Worm (Caenorhabditis elegans) whole organism, L3 larva: ENCODE results near the gene F45E1.1.

ENCODE experiments used
- ZK546.5 ChIP-seq: sonication (generic microtip); optimal IDR thresholded peaks from 2 replicates; lab custom pipeline; 2017; ENCODE audit warnings: missing biosample characterization, missing genetic modification characterization
- aly-2 ChIP-seq: fragments of 150-350 bp; optimal IDR thresholded peaks from 2 replicates; lab custom pipeline; 2014; ENCODE audit warnings: missing biosample characterization, missing genetic modification characterization
- ama-1 ChIP-seq: fragments of 150-350 bp; optimal IDR thresholded peaks from 2 replicates; lab custom pipeline; 2018
- ceh-16 ChIP-seq: sonication (generic microtip); optimal IDR thresholded peaks from 2 replicates; lab custom pipeline; 2017; ENCODE audit warnings: missing biosample characterization, missing genetic modification characterization
- ceh-28 ChIP-seq: fragments of 150-350 bp; optimal IDR thresholded peaks from 2 replicates; lab custom pipeline; 2014; ENCODE audit warnings: missing biosample characterization, missing genetic modification reagents, missing genetic modification characterization
- ceh-82 ChIP-seq: fragments of 150-350 bp; optimal IDR thresholded peaks from 2 replicates; lab custom pipeline; 2014; ENCODE audit warnings: missing biosample characterization, missing genetic modification characterization
- ceh-9 ChIP-seq: sonication (generic microtip); optimal IDR thresholded peaks from 2 replicates; lab custom pipeline; 2018; ENCODE audit warnings: missing biosample characterization, missing genetic modification characterization
- daf-12 ChIP-seq: fragments of 150-350 bp; optimal IDR thresholded peaks from 2 replicates; lab custom pipeline; 2014; ENCODE audit warnings: missing biosample characterization, missing genetic modification reagents, missing genetic modification characterization
- egl-27 ChIP-seq: sonication (generic microtip); optimal IDR thresholded peaks from 4 replicates; lab custom pipeline; 2017; ENCODE audit warnings: missing biosample characterization, missing genetic modification reagents, missing genetic modification characterization
- elt-1 ChIP-seq: fragments of 150-350 bp; optimal IDR thresholded peaks from 2 replicates; lab custom pipeline; 2014; ENCODE audit warnings: missing biosample characterization, missing genetic modification characterization
- elt-3 ChIP-seq, 3 experiments: fragments of 150-350 bp in 1 of 3; sonication (generic microtip) in 2 of 3; optimal IDR thresholded peaks; 2 replicates in 2 of 3; 4 replicates in 1 of 3; lab custom pipeline; 2014 to 2017; ENCODE audit warnings: missing biosample characterization in 3 of 3, missing genetic modification characterization in 3 of 3
- eor-1 ChIP-seq, 2 experiments: fragments of 150-350 bp; optimal IDR thresholded peaks; 2 replicates each; lab custom pipeline; 2014 to 2018; ENCODE audit warnings: missing biosample characterization in 2 of 2, missing genetic modification characterization in 2 of 2
- fkh-2 ChIP-seq: fragments of 150-350 bp; optimal IDR thresholded peaks from 2 replicates; lab custom pipeline; 2014; ENCODE audit warnings: missing biosample characterization, missing genetic modification reagents, missing genetic modification characterization
- hmg-11 ChIP-seq: sonication (generic microtip); optimal IDR thresholded peaks from 2 replicates; lab custom pipeline; 2016; ENCODE audit warnings: missing genetic modification characterization, missing compliant biosample characterization
- jun-1 ChIP-seq: fragments of 150-350 bp; optimal IDR thresholded peaks from 2 replicates; lab custom pipeline; 2014; ENCODE audit warnings: missing biosample characterization, missing genetic modification reagents, missing genetic modification characterization
- lin-15B ChIP-seq: fragments of 150-350 bp; optimal IDR thresholded peaks from 2 replicates; lab custom pipeline; 2014; ENCODE audit warnings: missing biosample characterization, missing genetic modification characterization
- lin-39 ChIP-seq: fragments of 150-350 bp; optimal IDR thresholded peaks from 2 replicates; lab custom pipeline; 2018; ENCODE audit warnings: missing biosample characterization, missing genetic modification reagents, missing genetic modification characterization
- lsy-12 ChIP-seq: sonication (generic microtip); optimal IDR thresholded peaks from 2 replicates; lab custom pipeline; 2016; ENCODE audit warnings: mild to moderate bottlenecking, missing genetic modification characterization, missing compliant biosample characterization
- mml-1 ChIP-seq: fragments of 150-350 bp; sonication (generic microtip); optimal IDR thresholded peaks from 3 replicates; lab custom pipeline; 2014; ENCODE audit warnings: missing biosample characterization, missing genetic modification characterization
- nfya-1 ChIP-seq: sonication (generic microtip); optimal IDR thresholded peaks from 2 replicates; lab custom pipeline; 2017; ENCODE audit warnings: missing genetic modification characterization, mild to moderate bottlenecking, missing compliant biosample characterization, antibody characterized with exemption, moderate library complexity; ENCODE audit not compliant: insufficient read depth
- nhr-11 ChIP-seq: fragments of 150-350 bp; optimal IDR thresholded peaks from 2 replicates; lab custom pipeline; 2014; ENCODE audit warnings: missing biosample characterization, missing genetic modification characterization
- nhr-12 ChIP-seq: fragments of 150-350 bp; optimal IDR thresholded peaks from 2 replicates; lab custom pipeline; 2014; ENCODE audit warnings: missing biosample characterization, missing genetic modification characterization
- nhr-23 ChIP-seq: fragments of 150-350 bp; optimal IDR thresholded peaks from 2 replicates; lab custom pipeline; 2014; ENCODE audit warnings: missing biosample characterization, missing genetic modification reagents, missing genetic modification characterization
- nhr-25 ChIP-seq: sonication (generic microtip); optimal IDR thresholded peaks from 2 replicates; lab custom pipeline; 2017; ENCODE audit warnings: missing biosample characterization, missing genetic modification characterization
- nhr-28 ChIP-seq: fragments of 150-350 bp; optimal IDR thresholded peaks from 2 replicates; lab custom pipeline; 2014; ENCODE audit warnings: missing biosample characterization, missing genetic modification characterization
- nhr-43 ChIP-seq: sonication (generic microtip); optimal IDR thresholded peaks from 2 replicates; lab custom pipeline; 2016; ENCODE audit warnings: mild to moderate bottlenecking, missing genetic modification characterization, missing compliant biosample characterization; ENCODE audit not compliant: poor library complexity, severe bottlenecking
- nhr-67 ChIP-seq: fragments of 150-350 bp; optimal IDR thresholded peaks from 2 replicates; lab custom pipeline; 2014; ENCODE audit warnings: missing biosample characterization, missing genetic modification characterization
- nhr-76 ChIP-seq: fragments of 150-350 bp; sonication (generic microtip); optimal IDR thresholded peaks from 5 replicates; lab custom pipeline; 2014; ENCODE audit warnings: missing biosample characterization, missing genetic modification characterization
- nhr-77 ChIP-seq: fragments of 150-350 bp; optimal IDR thresholded peaks from 2 replicates; lab custom pipeline; 2014; ENCODE audit warnings: missing biosample characterization, missing genetic modification characterization
- pha-4 ChIP-seq: fragments of 150-350 bp; optimal IDR thresholded peaks from 2 replicates; lab custom pipeline; 2014; ENCODE audit warnings: missing biosample characterization, missing genetic modification reagents, missing genetic modification characterization
- pqm-1 ChIP-seq: fragments of 150-350 bp; optimal IDR thresholded peaks from 2 replicates; lab custom pipeline; 2017; ENCODE audit warnings: missing biosample characterization, missing genetic modification characterization, inconsistent platforms
- sea-2 ChIP-seq: fragments of 150-350 bp; sonication (generic microtip); optimal IDR thresholded peaks from 4 replicates; lab custom pipeline; 2014; ENCODE audit warnings: missing biosample characterization, missing genetic modification reagents, missing genetic modification characterization
- skn-1 ChIP-seq: fragments of 150-350 bp; optimal IDR thresholded peaks from 2 replicates; lab custom pipeline; 2014; ENCODE audit warnings: missing biosample characterization, missing genetic modification characterization
- snpc-4 ChIP-seq: fragments of 150-350 bp; optimal IDR thresholded peaks from 2 replicates; lab custom pipeline; 2014; ENCODE audit warnings: missing biosample characterization, missing genetic modification characterization
- tbx-2 ChIP-seq: sonication (generic microtip); optimal IDR thresholded peaks from 2 replicates; lab custom pipeline; 2016; ENCODE audit warnings: mild to moderate bottlenecking, missing genetic modification characterization, missing compliant biosample characterization
- unc-62 ChIP-seq: fragments of 150-350 bp; sonication (generic microtip); optimal IDR thresholded peaks from 4 replicates; lab custom pipeline; 2014; ENCODE audit warnings: missing biosample characterization, missing genetic modification reagents, missing genetic modification characterization
- ztf-11 ChIP-seq: fragments of 150-350 bp; optimal IDR thresholded peaks from 2 replicates; lab custom pipeline; 2014; ENCODE audit warnings: missing biosample characterization, missing genetic modification characterization
- ztf-4 ChIP-seq: fragments of 150-350 bp; optimal IDR thresholded peaks from 2 replicates; lab custom pipeline; 2014; ENCODE audit warnings: missing biosample characterization, missing genetic modification characterization

Gene F45E1.1

ce11 chrX:7976400-7976799 is 27.1 kb upstream of the F45E1.1 start, which contains the start of gene F45E1.5:
Gene F45E1.5 (plus strand): TSS chrX:7976700.
- TF ChIP-seq nhr-12 (tag; lab: Kevin White, UChicago) (no peak), nhr-28 (no peak), hmg-11 (tag; lab: Kevin White, UChicago) (no peak), nhr-67 (no peak), snpc-4 (no peak)

- TF ChIP-seq nhr-11 (tag; lab: Kevin White, UChicago) = no peak
- TF ChIP-seq sea-2 (GFP tag; lab: Kevin White, UChicago) = no peak
- TF ChIP-seq hmg-11 (tag; lab: Kevin White, UChicago) = no peak
- no peak for TF ChIP-seq unc-62 (GFP tag; lab: Kevin White, UChicago)
- TF ChIP-seq mml-1 (tag; lab: Kevin White, UChicago) = no peak
- no peak for TF ChIP-seq nhr-76 (tag; lab: Kevin White, UChicago)
- TF ChIP-seq pqm-1 (tag; lab: Kevin White, UChicago) = no peak
- TF ChIP-seq eor-1 (tag; optimal IDR thresholded peaks at IDR 0.05; lab: Kevin White, UChicago) = no peak
- TF ChIP-seq ztf-11 = no peak
Observed at ce11 chrX:7977452-7977851, 26.0 kb upstream of the F45E1.1 start.

ce11 chrX:7982047-7982446 is 21.4 kb upstream of the F45E1.1 start, which contains the start of gene his-71:
Gene his-71 (minus strand): TSS chrX:7982070.
- no peak for TF ChIP-seq nhr-76 (tag; lab: Kevin White, UChicago)
- TF ChIP-seq eor-1 (tag; optimal IDR thresholded peaks at IDR 0.05; lab: Kevin White, UChicago) = no peak
- no peak for TF ChIP-seq nfya-1 (tag; lab: Kevin White, UChicago)
- TF ChIP-seq hmg-11 (tag; lab: Kevin White, UChicago) = no peak
- TF ChIP-seq daf-12 (tag; lab: Kevin White, UChicago) = no peak
- no peak for TF ChIP-seq ztf-4 (tag; lab: Kevin White, UChicago)
- no peak for TF ChIP-seq aly-2 (tag; lab: Kevin White, UChicago)
- no peak for TF ChIP-seq skn-1 (tag; lab: Kevin White, UChicago)
- TF ChIP-seq nhr-43 (tag; lab: Kevin White, UChicago) = no peak

ce11 chrX:7984742-7985141 is 18.7 kb upstream of the F45E1.1 start:
- TF ChIP-seq nhr-25 (peak; percentile 61), lin-15B (tag; lab: Kevin White, UChicago) (no peak)

ce11 chrX:7985495-7986029 is 17.9 kb upstream of the F45E1.1 start, which contains the start of gene F45E1.4:
Gene F45E1.4 (plus strand): TSS chrX:7985979.
- TF ChIP-seq aly-2 (tag; lab: Kevin White, UChicago) (no peak), ceh-16 (no peak), nhr-23 (tag; lab: Kevin White, UChicago) (peak; percentile 37), ceh-28 (tag; lab: Kevin White, UChicago) (peak; percentile 70), nhr-28 (no peak), nhr-43 (tag; lab: Kevin White, UChicago) (peak; percentile 21), nfya-1 (tag; lab: Kevin White, UChicago) (no peak), lin-15B (tag; lab: Kevin White, UChicago) (no peak), elt-3 (tag; optimal IDR thresholded peaks at IDR 0.05; lab: Kevin White, UChicago) (peak in 1 of 3 experiments; percentile 54)

- no peak for TF ChIP-seq ama-1
- TF ChIP-seq egl-27 (tag; lab: Kevin White, UChicago) = no peak
- TF ChIP-seq nfya-1 (tag; lab: Kevin White, UChicago) = peak; percentile 17
- no peak for TF ChIP-seq tbx-2 (tag; lab: Kevin White, UChicago)
- TF ChIP-seq fkh-2 = no peak
- TF ChIP-seq lin-39 (tag; lab: Kevin White, UChicago) = no peak
- TF ChIP-seq nhr-28 = no peak
- peak in 2 of 3 experiments; percentile 74 to 93 for TF ChIP-seq elt-3 (tag; optimal IDR thresholded peaks at IDR 0.05; lab: Kevin White, UChicago)
- no peak for TF ChIP-seq skn-1 (tag; lab: Kevin White, UChicago)
- no peak for TF ChIP-seq elt-1
- TF ChIP-seq snpc-4 = no peak
- no peak for TF ChIP-seq ceh-82 (tag; lab: Kevin White, UChicago)
- no peak for TF ChIP-seq lin-15B (tag; lab: Kevin White, UChicago)
- no peak for TF ChIP-seq hmg-11 (tag; lab: Kevin White, UChicago)
- no peak for TF ChIP-seq lsy-12 (tag; lab: Kevin White, UChicago)
- TF ChIP-seq nhr-43 (tag; lab: Kevin White, UChicago) = peak; percentile 73
- TF ChIP-seq ceh-16 = no peak
- peak; percentile 18 for TF ChIP-seq pha-4
- no peak for TF ChIP-seq ZK546.5
- TF ChIP-seq mml-1 (tag; lab: Kevin White, UChicago) = no peak
- TF ChIP-seq nhr-12 (tag; lab: Kevin White, UChicago) = no peak
- TF ChIP-seq nhr-77 (tag; lab: Kevin White, UChicago) = no peak
- TF ChIP-seq pqm-1 (tag; lab: Kevin White, UChicago) = no peak
- TF ChIP-seq ceh-28 (tag; lab: Kevin White, UChicago) = peak; percentile 80
- TF ChIP-seq unc-62 (GFP tag; lab: Kevin White, UChicago) = peak; percentile 57
- no peak for TF ChIP-seq ceh-9 (tag; lab: Kevin White, UChicago)
- TF ChIP-seq nhr-23 (tag; lab: Kevin White, UChicago) = peak; percentile 88
- no peak for TF ChIP-seq ztf-4 (tag; lab: Kevin White, UChicago)
- TF ChIP-seq jun-1 (tag; lab: Kevin White, UChicago) = peak; percentile 76
- no peak for TF ChIP-seq nhr-67
Observed at ce11 chrX:7986892-7987291, 16.6 kb upstream of the F45E1.1 start.
